Worm (Caenorhabditis elegans): ENCODE results near the gene C29E4.14.

- TF ChIP-seq ztf-16 (tag; optimal IDR thresholded peaks at IDR 0.05) (no peak), fkh-10 (GFP tag; optimal IDR thresholded peaks at IDR 0.05) (no peak), nhr-232 (tag; optimal IDR thresholded peaks at IDR 0.05) (no peak), ama-1 (optimal IDR thresholded peaks at IDR 0.05) (no peak), nhr-11 (tag; optimal IDR thresholded peaks at IDR 0.05) (no peak), pag-3 (tag; optimal IDR thresholded peaks at IDR 0.05; ENCODE audit: borderline replicate concordance) (no peak), T23F11.4 (GFP tag; optimal IDR thresholded peaks at IDR 0.05) (no peak), npax-4 (tag; optimal IDR thresholded peaks at IDR 0.05) (no peak)
Measured at ce11 chrIII:7953208-7953607, 33.3 kb downstream of the C29E4.14 start, which contains the start of gene let-754.

Measured in whole organism, late embryonic.